Worm (Caenorhabditis elegans) whole organism, L1 larva: ENCODE results near the gene apd-3.

Experiments used
- C34B4.2 ChIP-seq: sonication (generic microtip); optimal IDR thresholded peaks from 2 replicates; lab custom pipeline; 2017; ENCODE audit warnings: mild to moderate bottlenecking, missing genetic modification characterization, missing compliant biosample characterization
- ces-1 ChIP-seq: fragments of 150-350 bp; optimal IDR thresholded peaks from 2 replicates; lab custom pipeline; 2014; ENCODE audit warnings: missing biosample characterization, missing genetic modification reagents, missing genetic modification characterization
- elt-3 ChIP-seq, 6 experiments: fragments of 150-350 bp in 1 of 6; sonication (generic microtip); optimal IDR thresholded peaks; 2 replicates each; lab custom pipeline; 2017 to 2018; ENCODE audit warnings: missing biosample characterization in 6 of 6, missing genetic modification characterization in 6 of 6, inconsistent platforms in 1 of 6
- nhr-28 ChIP-seq: fragments of 150-350 bp; optimal IDR thresholded peaks from 2 replicates; lab custom pipeline; 2014; ENCODE audit warnings: missing biosample characterization, missing genetic modification characterization
- nhr-76 ChIP-seq: sonication (generic microtip); optimal IDR thresholded peaks from 2 replicates; lab custom pipeline; 2017; ENCODE audit warnings: missing biosample characterization, missing genetic modification characterization

DNA sequence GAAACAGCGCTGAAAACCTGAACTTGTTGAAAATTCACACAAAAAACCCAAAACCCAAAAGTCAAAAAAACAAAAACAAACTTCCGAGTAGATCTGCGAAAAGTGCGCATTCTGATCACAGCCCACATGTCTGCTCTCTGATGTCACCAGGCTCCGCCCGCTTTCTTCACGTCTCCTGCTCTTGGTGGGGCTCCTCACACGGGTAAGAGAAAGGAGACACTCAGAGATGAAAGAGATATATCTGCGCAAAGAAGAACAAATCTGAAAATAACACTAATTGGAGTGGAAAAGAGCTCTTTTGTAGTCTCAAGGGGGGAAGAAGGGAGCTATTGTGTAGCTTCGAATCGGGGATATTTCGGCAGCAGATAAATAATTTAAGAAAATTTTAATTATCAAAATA is 18.0 kb downstream of the apd-3 start, which contains the start of gene ncs-6:
- TF ChIP-seq elt-3 (tag; optimal IDR thresholded peaks at IDR 0.05; lab: Kevin White, UChicago): no peak
- TF ChIP-seq C34B4.2 (tag; lab: Kevin White, UChicago): no peak
- no peak for TF ChIP-seq nhr-76 (tag; lab: Kevin White, UChicago)
- no peak for TF ChIP-seq ces-1 (GFP tag; lab: Kevin White, UChicago)
- no peak for TF ChIP-seq nhr-28
